Fruit fly (Drosophila melanogaster) whole organism, wandering third instar larva: ENCODE measurements around the gene gammaTub23C.

Experiments used
- Abd-B ChIP-seq: fragments of >200 bp; optimal IDR thresholded peaks from 2 replicates; lab custom pipeline; 2017; ENCODE audit warnings: missing biosample characterization, missing genetic modification characterization
- CG32264 ChIP-seq: fragments of 200-800 bp; sonication (Bioruptor generic); optimal IDR thresholded peaks from 2 replicates; lab custom pipeline; 2016; ENCODE audit warnings: missing biosample characterization, missing genetic modification characterization
- CG9705 ChIP-seq: fragments of 200-800 bp; sonication (Bioruptor generic); optimal IDR thresholded peaks from 2 replicates; lab custom pipeline; 2018; ENCODE audit warnings: missing biosample characterization, mild to moderate bottlenecking, missing genetic modification characterization
- CrebA ChIP-seq: fragments of 200-800 bp; sonication (Bioruptor generic); optimal IDR thresholded peaks from 2 replicates; lab custom pipeline; 2016; ENCODE audit warnings: missing biosample characterization, mild to moderate bottlenecking, missing genetic modification characterization, borderline replicate concordance
- Dfd ChIP-seq: fragments of >200 bp; optimal IDR thresholded peaks from 2 replicates; lab custom pipeline; 2017; ENCODE audit warnings: missing biosample characterization, missing genetic modification characterization
- Dif ChIP-seq: fragments of 200-275, 200-300 bp; sonication (Bioruptor generic); optimal IDR thresholded peaks from 2 replicates; lab custom pipeline; 2018; ENCODE audit warnings: missing biosample characterization, missing genetic modification characterization; ENCODE audit not compliant: partially characterized antibody
- GATAd ChIP-seq: sonication (Bioruptor generic); optimal IDR thresholded peaks from 2 replicates; lab custom pipeline; 2016; ENCODE audit warnings: missing biosample characterization, missing genetic modification characterization
- HLH106 ChIP-seq: fragments of 200-800 bp; optimal IDR thresholded peaks from 3 replicates; lab custom pipeline; 2019; ENCODE audit warnings: missing biosample characterization, mild to moderate bottlenecking, missing genetic modification characterization, moderate library complexity
- Hnf4 ChIP-seq: fragments of 200-800 bp; sonication (Bioruptor generic); optimal IDR thresholded peaks from 2 replicates; lab custom pipeline; 2016; ENCODE audit warnings: missing biosample characterization, mild to moderate bottlenecking, missing genetic modification characterization
- Hr78 ChIP-seq: fragments of >200 bp; optimal IDR thresholded peaks from 2 replicates; lab custom pipeline; 2017; ENCODE audit warnings: missing biosample characterization, missing genetic modification characterization
- Hr83 ChIP-seq: fragments of 200-300 bp; sonication (Bioruptor generic); optimal IDR thresholded peaks from 2 replicates; lab custom pipeline; 2016; ENCODE audit warnings: missing biosample characterization, mild to moderate bottlenecking, missing genetic modification characterization, moderate library complexity; ENCODE audit not compliant: poor library complexity, severe bottlenecking
- Jra ChIP-seq: sonication (Bioruptor generic); optimal IDR thresholded peaks from 2 replicates; lab custom pipeline; 2016; ENCODE audit warnings: missing biosample characterization, missing genetic modification characterization
- Mio ChIP-seq: sonication (Bioruptor generic); optimal IDR thresholded peaks from 2 replicates; lab custom pipeline; 2016; ENCODE audit warnings: missing biosample characterization, missing genetic modification characterization
- Myc ChIP-seq: fragments of >200 bp; optimal IDR thresholded peaks from 2 replicates; lab custom pipeline; 2017
- N ChIP-seq: fragments of >200 bp; optimal IDR thresholded peaks from 2 replicates; lab custom pipeline; 2018; ENCODE audit warnings: missing biosample characterization, missing external identifiers, missing genetic modification characterization
- OdsH ChIP-seq: fragments of 200-800 bp; sonication (Bioruptor generic); optimal IDR thresholded peaks from 2 replicates; lab custom pipeline; 2016; ENCODE audit warnings: missing biosample characterization, mild to moderate bottlenecking, missing genetic modification characterization
- Rel ChIP-seq, 2 experiments: fragments of 200-800 bp; sonication (Bioruptor generic) in 1 of 2; optimal IDR thresholded peaks; 2 replicates in 1 of 2; 3 replicates in 1 of 2; lab custom pipeline; 2016 to 2019; ENCODE audit warnings: mild to moderate bottlenecking in 2 of 2, missing biosample characterization in 2 of 2, missing genetic modification characterization in 2 of 2, moderate library complexity in 1 of 2
- Sp1 ChIP-seq: fragments of 200-800 bp; sonication (Bioruptor generic); optimal IDR thresholded peaks from 3 replicates; lab custom pipeline; 2019; ENCODE audit warnings: missing biosample characterization, mild to moderate bottlenecking, missing genetic modification characterization, moderate library complexity
- Vsx2 ChIP-seq: fragments of 200-300, 225-300 bp; sonication (Bioruptor generic); optimal IDR thresholded peaks from 2 replicates; lab custom pipeline; 2018; ENCODE audit warnings: missing biosample characterization, missing genetic modification characterization; ENCODE audit not compliant: partially characterized antibody
- br ChIP-seq: fragments of 200-800 bp; sonication (Bioruptor generic); optimal IDR thresholded peaks from 2 replicates; lab custom pipeline; 2016; ENCODE audit warnings: missing biosample characterization, missing genetic modification characterization
- brk ChIP-seq: fragments of 200-800 bp; sonication (Bioruptor generic); optimal IDR thresholded peaks from 2 replicates; lab custom pipeline; 2016; ENCODE audit warnings: missing biosample characterization, mild to moderate bottlenecking, missing genetic modification characterization
- dl ChIP-seq, 2 experiments: fragments of 175-275, 200-275 bp in 1 of 2; fragments of 200-275 bp in 1 of 2; sonication (Bioruptor generic); optimal IDR thresholded peaks; lab custom pipeline; 2018; ENCODE audit warnings: mild to moderate bottlenecking in 2 of 2, missing biosample characterization in 2 of 2, missing genetic modification characterization in 2 of 2, moderate library complexity in 2 of 2; ENCODE audit not compliant: partially characterized antibody in 2 of 2, insufficient read depth in 1 of 2
- dmrt93B ChIP-seq: fragments of 200-800 bp; sonication (Bioruptor generic); optimal IDR thresholded peaks from 2 replicates; lab custom pipeline; 2018; ENCODE audit warnings: missing biosample characterization, mild to moderate bottlenecking, missing genetic modification characterization
- dsf ChIP-seq: sonication (Bioruptor generic); optimal IDR thresholded peaks from 2 replicates; lab custom pipeline; 2016; ENCODE audit warnings: missing biosample characterization, missing genetic modification characterization, borderline replicate concordance
- ey ChIP-seq: fragments of 200-800 bp; sonication (Bioruptor generic); optimal IDR thresholded peaks from 2 replicates; lab custom pipeline; 2016; ENCODE audit warnings: missing biosample characterization, missing genetic modification characterization
- foxo ChIP-seq, 2 experiments: fragments of 200-800 bp; sonication (Bioruptor generic); optimal IDR thresholded peaks; 2 replicates in 1 of 2; 3 replicates in 1 of 2; lab custom pipeline; 2016 to 2017; ENCODE audit warnings: missing biosample characterization in 2 of 2, missing genetic modification characterization in 2 of 2
- fru ChIP-seq: fragments of 200-800 bp; sonication (Bioruptor generic); optimal IDR thresholded peaks from 3 replicates; lab custom pipeline; 2016; ENCODE audit warnings: missing biosample characterization, mild to moderate bottlenecking, missing genetic modification characterization
- h ChIP-seq: fragments of 200-800 bp; sonication (Bioruptor generic); optimal IDR thresholded peaks from 3 replicates; lab custom pipeline; 2016; ENCODE audit warnings: missing biosample characterization, mild to moderate bottlenecking, missing genetic modification characterization
- pan ChIP-seq: fragments of >200 bp; optimal IDR thresholded peaks from 2 replicates; lab custom pipeline; 2017
- psq ChIP-seq: fragments of 200-800 bp; sonication (Bioruptor generic); optimal IDR thresholded peaks from 3 replicates; lab custom pipeline; 2017; ENCODE audit warnings: missing biosample characterization, mild to moderate bottlenecking, missing genetic modification characterization, moderate library complexity
- rgr ChIP-seq: fragments of 200-800 bp; sonication (Bioruptor generic); optimal IDR thresholded peaks from 3 replicates; lab custom pipeline; 2016; ENCODE audit warnings: missing biosample characterization, mild to moderate bottlenecking, missing genetic modification characterization
- sage ChIP-seq: fragments of 200-800 bp; sonication (Bioruptor generic); optimal IDR thresholded peaks from 2 replicates; lab custom pipeline; 2016; ENCODE audit warnings: missing biosample characterization, mild to moderate bottlenecking, missing genetic modification characterization
- sv ChIP-seq: fragments of 200-800 bp; sonication (Bioruptor generic); optimal IDR thresholded peaks from 3 replicates; lab custom pipeline; 2016; ENCODE audit warnings: missing biosample characterization, missing genetic modification characterization
- usp ChIP-seq: fragments of >200 bp; optimal IDR thresholded peaks from 2 replicates; lab custom pipeline; 2017; ENCODE audit warnings: missing biosample characterization, missing genetic modification characterization
- woc ChIP-seq: sonication (Bioruptor generic); optimal IDR thresholded peaks from 2 replicates; lab custom pipeline; 2016; ENCODE audit warnings: missing biosample characterization, mild to moderate bottlenecking, missing genetic modification characterization

The gammaTub23C gene

DNA sequence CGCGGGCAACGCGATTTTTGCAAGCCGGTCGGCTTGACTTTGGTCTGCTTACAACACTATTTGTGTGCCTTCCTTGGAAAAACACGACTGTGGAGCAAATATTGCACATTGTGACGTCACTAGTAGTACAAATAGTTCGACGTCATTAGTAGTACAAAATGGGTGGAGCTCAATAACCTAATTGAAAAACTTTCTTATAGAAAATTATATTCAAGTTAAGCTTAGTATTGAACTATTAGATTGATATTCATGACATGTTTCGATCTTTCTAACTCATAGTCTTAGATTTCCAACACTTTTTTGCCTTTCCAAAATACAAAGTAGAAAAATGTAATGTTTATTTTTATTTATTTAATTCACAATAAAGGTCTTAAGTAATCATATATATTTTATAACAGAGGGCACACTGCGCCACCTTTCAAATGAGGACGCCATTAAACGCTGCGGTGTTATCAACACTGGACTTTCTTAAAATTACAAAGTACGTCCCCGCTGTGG is at the start of gene gammaTub23C, which contains the start of gene Rrp1:
Gene gammaTub23C (plus strand): TSS at position 453 of the 498 bp plus-strand sequence.
Gene Rrp1 (minus strand): TSS at position 70 of the 498 bp plus-strand sequence.
- peak; percentile 90 for TF ChIP-seq rgr (GFP tag; lab: Kevin White, UChicago)
- peak in 1 of 2 experiments; percentile 91 for TF ChIP-seq foxo (GFP tag; optimal IDR thresholded peaks at IDR 0.05; lab: Kevin White, UChicago)
- TF ChIP-seq Vsx2 (GFP tag; lab: Kevin White, UChicago), result no peak
- TF ChIP-seq Jra (GFP tag; lab: Kevin White, UChicago), result peak; percentile 78
- no peak for TF ChIP-seq brk (GFP tag; lab: Kevin White, UChicago)
- TF ChIP-seq Dif (GFP tag; lab: Kevin White, UChicago), result no peak
- peak; percentile 39 for TF ChIP-seq Hr83
- peak; percentile 38 for TF ChIP-seq dsf (GFP tag; lab: Kevin White, UChicago)
- TF ChIP-seq ey (GFP tag; lab: Kevin White, UChicago), result peak; percentile 81
- no peak for TF ChIP-seq Dfd (GFP tag; lab: Kevin White, UChicago)
- TF ChIP-seq Rel (GFP tag; optimal IDR thresholded peaks at IDR 0.05; lab: Kevin White, UChicago), result no peak
- TF ChIP-seq Rel (tag; optimal IDR thresholded peaks at IDR 0.05; lab: Kevin White, UChicago), result peak; percentile 89
- TF ChIP-seq CG9705 (GFP tag; lab: Kevin White, UChicago), result peak; percentile 84
- TF ChIP-seq N (GFP tag; lab: Kevin White, UChicago), result no peak
- peak; percentile 77 for TF ChIP-seq br (GFP tag; lab: Kevin White, UChicago)
- peak; percentile 83 for TF ChIP-seq fru
- peak; percentile 55 for TF ChIP-seq Myc (lab: Kevin White, UChicago)
- TF ChIP-seq dmrt93B (GFP tag; lab: Kevin White, UChicago), result peak; percentile 93
- TF ChIP-seq sv, result peak; percentile 89
- peak; percentile 18 for TF ChIP-seq CG32264 (GFP tag; lab: Kevin White, UChicago)
- no peak for TF ChIP-seq pan (lab: Kevin White, UChicago)
- TF ChIP-seq psq, result peak; percentile 86
- no peak for TF ChIP-seq Mio (GFP tag; lab: Kevin White, UChicago)
- peak; percentile 88 for TF ChIP-seq OdsH (GFP tag; lab: Kevin White, UChicago)
- no peak for TF ChIP-seq Hr78 (GFP tag; lab: Kevin White, UChicago)
- peak; percentile 86 for TF ChIP-seq h (GFP tag; lab: Kevin White, UChicago)
- TF ChIP-seq GATAd (GFP tag; lab: Kevin White, UChicago), result peak; percentile 43
- peak; percentile 88 for TF ChIP-seq woc (GFP tag; lab: Kevin White, UChicago)
- peak; percentile 90 for TF ChIP-seq Sp1 (GFP tag; lab: Kevin White, UChicago)
- peak; percentile 90 for TF ChIP-seq HLH106

DNA sequence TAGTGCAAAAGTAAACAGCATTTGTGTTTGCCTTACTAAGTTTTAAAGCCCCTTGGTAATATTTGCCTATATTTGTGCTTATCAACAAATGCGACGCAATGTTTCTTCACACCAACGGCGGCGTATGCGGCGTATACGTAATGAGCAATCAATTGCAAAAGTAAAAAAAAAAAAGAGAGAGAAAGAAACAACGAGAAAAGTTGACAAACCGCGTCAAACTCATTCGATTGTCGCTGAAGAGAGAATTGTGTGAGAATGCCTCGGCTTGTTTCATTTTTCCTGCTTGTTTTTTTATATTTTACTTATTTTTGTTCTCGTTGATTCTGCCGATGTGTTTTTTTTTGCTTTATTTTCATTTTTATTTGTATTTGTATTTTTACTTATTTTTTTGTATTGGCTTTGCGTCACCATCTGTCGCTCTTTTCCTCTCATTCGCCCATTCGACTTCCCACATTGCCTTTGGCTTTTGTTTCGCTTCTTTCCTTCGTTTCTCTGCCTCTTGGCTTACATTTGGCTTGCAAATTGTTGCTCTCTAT is 48.4 kb upstream of the gammaTub23C start:
- TF ChIP-seq usp (GFP tag; lab: Kevin White, UChicago) (no peak), psq (peak; percentile 58), br (GFP tag; lab: Kevin White, UChicago) (peak; percentile 53), CG32264 (GFP tag; lab: Kevin White, UChicago) (peak; percentile 53), Rel (GFP tag; optimal IDR thresholded peaks at IDR 0.05; lab: Kevin White, UChicago) (peak; percentile 85), Rel (tag; optimal IDR thresholded peaks at IDR 0.05; lab: Kevin White, UChicago) (no peak), OdsH (GFP tag; lab: Kevin White, UChicago) (no peak), Sp1 (GFP tag; lab: Kevin White, UChicago) (peak; percentile 93), sv (no peak), GATAd (GFP tag; lab: Kevin White, UChicago) (peak; percentile 32), Hnf4 (GFP tag; lab: Kevin White, UChicago) (peak; percentile 43), dsf (GFP tag; lab: Kevin White, UChicago) (no peak), brk (GFP tag; lab: Kevin White, UChicago) (peak; percentile 42), fru (peak; percentile 41), sage (GFP tag; lab: Kevin White, UChicago) (peak; percentile 32), dl (GFP tag; optimal IDR thresholded peaks at IDR 0.05; lab: Kevin White, UChicago; ENCODE audit: insufficient read depth in 1 of 2, partially characterized antibody in 2 of 2) (no peak), CrebA (GFP tag; lab: Kevin White, UChicago) (peak; percentile 86), woc (GFP tag; lab: Kevin White, UChicago) (no peak), Hr83 (no peak), Abd-B (GFP tag; lab: Kevin White, UChicago) (no peak), HLH106 (peak; percentile 2), N (GFP tag; lab: Kevin White, UChicago) (no peak)
- TF ChIP-seq, all 38 proteins: peak for 12
